Fruit fly (Drosophila melanogaster): Measurements from ENCODE around the gene CG13999.
A peak's percentile ranks its signal among the peaks of the same experiment; 100 is the strongest.

DNA sequence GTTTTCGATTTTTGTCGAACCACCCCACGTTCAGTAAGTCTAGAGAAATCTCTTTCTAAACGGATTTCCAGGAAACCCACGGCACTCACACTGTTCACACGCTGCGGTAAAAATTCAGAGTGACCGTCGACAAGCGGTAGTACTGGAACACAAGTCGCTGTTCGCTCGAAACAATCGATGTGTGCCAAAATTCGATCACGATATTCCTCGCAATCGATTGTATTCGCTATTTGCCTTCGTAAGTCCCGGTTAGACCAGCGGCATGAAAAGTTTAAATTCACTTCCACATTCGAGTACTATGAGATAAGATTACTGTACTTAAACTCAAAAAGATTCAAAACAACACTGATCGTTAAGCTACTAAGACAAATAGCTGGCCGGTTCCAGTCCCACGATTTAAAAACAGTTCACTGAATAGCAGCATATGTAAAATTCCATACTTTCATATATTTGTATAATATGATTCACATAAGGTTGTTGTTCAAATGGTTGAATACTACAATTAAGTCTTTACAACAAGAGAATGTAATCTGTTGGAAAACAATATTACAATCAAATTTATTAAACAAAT is 24.7 kb upstream of the CG13999 start, which contains the start of gene chic:
- TF ChIP-seq her (GFP tag; optimal IDR thresholded peaks at IDR 0.05) (peak; percentile 20), dm (GFP tag; optimal IDR thresholded peaks at IDR 0.05) (peak; percentile 42), zfh1 (GFP tag; IDR thresholded peaks at IDR 0.05) (no peak), CG15269 (tag; optimal IDR thresholded peaks at IDR 0.05) (no peak), mld (GFP tag; IDR thresholded peaks at IDR 0.05; ENCODE audit: partially characterized antibody) (no peak), CG7556 (GFP tag; optimal IDR thresholded peaks at IDR 0.05) (no peak), da (GFP tag; optimal IDR thresholded peaks at IDR 0.05) (no peak), unpg (GFP tag; optimal IDR thresholded peaks at IDR 0.05) (no peak)
